Fruit fly (Drosophila melanogaster): Measurements from ENCODE around the gene Rph.
A peak's percentile ranks its signal among the peaks of the same experiment; 100 is the strongest.

Rph gene

dm6 chrX:10731801-10732200 is 25.7 kb downstream of the Rph start (continued):
- no peak for TF ChIP-seq CG2889 (GFP tag; IDR thresholded peaks at IDR 0.05)
- TF ChIP-seq CG12391 (tag; optimal IDR thresholded peaks at IDR 0.05): peak; percentile 79
- peak; percentile 46 for TF ChIP-seq CG1602 (GFP tag; optimal IDR thresholded peaks at IDR 0.05)
- 0 out of 3 replicates have a peak, but pooled peaks have one; percentile 16 for TF ChIP-seq B-H1 (GFP tag; IDR thresholded peaks at IDR 0.05)
- peak; percentile 33 for TF ChIP-seq Spps (tag; optimal IDR thresholded peaks at IDR 0.05)
- TF ChIP-seq Dip3 (GFP tag; optimal IDR thresholded peaks at IDR 0.05): no peak
- TF ChIP-seq zf30C (GFP tag; optimal IDR thresholded peaks at IDR 0.05): no peak
- no peak for TF ChIP-seq CG2202 (tag; optimal IDR thresholded peaks at IDR 0.05)
- peak; percentile 22 to 75 for TF ChIP-seq Hr51 (GFP tag; optimal IDR thresholded peaks at IDR 0.05)
- TF ChIP-seq jing (GFP tag; optimal IDR thresholded peaks at IDR 0.05): no peak
- TF ChIP-seq sim (GFP tag; IDR thresholded peaks at IDR 0.05): no peak
- TF ChIP-seq Stat92E (GFP tag; optimal IDR thresholded peaks at IDR 0.05): no peak
- no peak for TF ChIP-seq wor (GFP tag; IDR thresholded peaks at IDR 0.05)
- TF ChIP-seq gem (tag; optimal IDR thresholded peaks at IDR 0.05): peak; percentile 84
- TF ChIP-seq Sry-β (GFP tag; optimal IDR thresholded peaks at IDR 0.05): no peak
- no peak for TF ChIP-seq tll (GFP tag; optimal IDR thresholded peaks at IDR 0.05)
- peak; percentile 33 for TF ChIP-seq nau (GFP tag; optimal IDR thresholded peaks at IDR 0.05)
- TF ChIP-seq row (GFP tag; IDR thresholded peaks at IDR 0.05): peak; percentile 81
- no peak for TF ChIP-seq CG4328 (GFP tag; optimal IDR thresholded peaks at IDR 0.05)
- TF ChIP-seq CG10431 (GFP tag; optimal IDR thresholded peaks at IDR 0.05): no peak
- no peak for TF ChIP-seq pita (GFP tag; optimal IDR thresholded peaks at IDR 0.05)
- TF ChIP-seq NC2β (GFP tag; optimal IDR thresholded peaks at IDR 0.05): no peak
- peak; percentile 18 for TF ChIP-seq Antp (GFP tag; optimal IDR thresholded peaks at IDR 0.05)
- TF ChIP-seq eve (GFP tag; optimal IDR thresholded peaks at IDR 0.05): peak in 1 of 2 experiments; percentile 68
- TF ChIP-seq CG3995 (GFP tag; optimal IDR thresholded peaks at IDR 0.05): no peak
- TF ChIP-seq CG42726 (GFP tag; IDR thresholded peaks at IDR 0.05; ENCODE audit: partially characterized antibody): no peak
- TF ChIP-seq Sox100B (GFP tag; optimal IDR thresholded peaks at IDR 0.05): peak; percentile 64
- TF ChIP-seq CG13624 (GFP tag; optimal IDR thresholded peaks at IDR 0.05): peak; percentile 34
- TF ChIP-seq Six4 (GFP tag; optimal IDR thresholded peaks at IDR 0.05): peak; percentile 13
- TF ChIP-seq CG43689 (GFP tag; IDR thresholded peaks at IDR 0.05): no peak
- TF ChIP-seq CG17359 (tag; optimal IDR thresholded peaks at IDR 0.05): peak; percentile 67
- TF ChIP-seq CG10366 (GFP tag; IDR thresholded peaks at IDR 0.05): no peak
- no peak for TF ChIP-seq D (optimal IDR thresholded peaks at IDR 0.05)
- TF ChIP-seq D (GFP tag; optimal IDR thresholded peaks at IDR 0.05): peak; percentile 52
- TF ChIP-seq Dek (tag; optimal IDR thresholded peaks at IDR 0.05): peak; percentile 38
- TF ChIP-seq z (GFP tag; IDR thresholded peaks at IDR 0.05): no peak
- no peak for TF ChIP-seq eyg (GFP tag; optimal IDR thresholded peaks at IDR 0.05)
- no peak for TF ChIP-seq CG6272 (GFP tag; IDR thresholded peaks at IDR 0.05)
- peak; percentile 18 for TF ChIP-seq Atf3 (GFP tag; optimal IDR thresholded peaks at IDR 0.05)
- TF ChIP-seq CG18764 (GFP tag; optimal IDR thresholded peaks at IDR 0.05): no peak
- no peak for TF ChIP-seq wek (GFP tag; optimal IDR thresholded peaks at IDR 0.05)

- no peak for TF ChIP-seq ase (GFP tag; IDR thresholded peaks at IDR 0.05)
- no peak for TF ChIP-seq Elba2 (GFP tag; optimal IDR thresholded peaks at IDR 0.05)
- TF ChIP-seq sens-2 (GFP tag; IDR thresholded peaks at IDR 0.05): no peak
- TF ChIP-seq sd (tag; optimal IDR thresholded peaks at IDR 0.05): peak; percentile 50
- TF ChIP-seq abd-A (tag; optimal IDR thresholded peaks at IDR 0.05): peak; percentile 95
- no peak for TF ChIP-seq CG7963 (GFP tag; IDR thresholded peaks at IDR 0.05; ENCODE audit: partially characterized antibody)
- no peak for TF ChIP-seq prd (optimal IDR thresholded peaks at IDR 0.05)
- no peak for TF ChIP-seq prd (GFP tag; IDR thresholded peaks at IDR 0.05)
- TF ChIP-seq CG43689 (GFP tag; IDR thresholded peaks at IDR 0.05): no peak
- TF ChIP-seq CG12299 (tag; optimal IDR thresholded peaks at IDR 0.05): no peak
- TF ChIP-seq gfzf (GFP tag; optimal IDR thresholded peaks at IDR 0.05): no peak
- TF ChIP-seq tgo (GFP tag; IDR thresholded peaks at IDR 0.05): no peak
- TF ChIP-seq CG11695 (GFP tag; IDR thresholded peaks at IDR 0.05): no peak
- TF ChIP-seq CG13775 (GFP tag; optimal IDR thresholded peaks at IDR 0.05): no peak
- no peak for TF ChIP-seq D (optimal IDR thresholded peaks at IDR 0.05)
- TF ChIP-seq D (GFP tag; optimal IDR thresholded peaks at IDR 0.05): no peak
These were observed 26.1 kb downstream of the Rph start for dm6 chrX:10731357-10731756.

All from whole organism, embryonic.